Fruit fly (Drosophila melanogaster): ENCODE measurements around the gene gammaCOP.

Gene gammaCOP

DNA sequence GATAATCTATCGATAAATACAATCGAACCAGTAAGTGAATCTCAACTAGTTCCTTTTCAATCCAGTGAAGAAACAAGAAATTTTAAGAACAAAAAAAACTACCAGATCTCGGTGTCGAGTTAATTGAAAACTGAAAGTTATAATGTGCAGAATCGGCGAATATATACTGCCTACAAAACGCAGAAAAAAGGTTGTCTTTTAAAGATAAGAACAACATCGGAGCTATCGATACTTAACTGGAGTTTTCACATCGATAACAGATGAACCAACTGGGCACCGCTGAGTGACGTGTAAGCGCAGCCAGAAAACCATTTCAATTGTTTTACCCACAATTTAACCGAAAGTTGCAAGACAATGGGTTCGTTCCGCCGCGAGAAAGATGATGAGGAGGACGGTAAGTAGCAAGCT, at the start of gene gammaCOP:
TSS of gene gammaCOP (plus strand) at position 259 of the 408 bp plus-strand sequence.
- TF ChIP-seq Hr96 (GFP tag; optimal IDR thresholded peaks at IDR 0.05) (peak; percentile 43), bab1 (GFP tag; optimal IDR thresholded peaks at IDR 0.05) (peak; percentile 44), CG11617 (GFP tag; optimal IDR thresholded peaks at IDR 0.05) (no peak), CG14711 (tag; optimal IDR thresholded peaks at IDR 0.05) (peak; percentile 44)

DNA sequence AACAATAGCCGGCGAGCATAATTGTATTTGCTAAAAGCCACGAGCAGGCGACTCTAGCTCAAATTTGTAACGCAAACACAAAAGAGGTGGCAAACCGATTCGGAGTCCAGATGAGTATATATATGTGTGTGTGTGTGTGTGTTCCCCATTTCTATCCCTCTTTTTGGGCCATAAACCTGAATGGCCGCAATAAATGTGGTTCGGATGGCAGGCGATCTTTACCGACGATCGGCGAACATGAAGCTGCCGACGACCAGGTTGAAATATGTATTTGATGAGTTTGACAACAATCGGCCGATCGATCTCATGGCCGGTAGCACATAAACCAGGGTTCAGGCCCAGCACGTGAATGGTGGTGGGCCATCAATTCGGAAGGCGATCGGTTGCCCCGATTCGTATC, 44.1 kb upstream of the gammaCOP start:
- TF ChIP-seq CG5204 (GFP tag; optimal IDR thresholded peaks at IDR 0.05) (no peak), CG14711 (tag; optimal IDR thresholded peaks at IDR 0.05) (no peak), Crg-1 (GFP tag; optimal IDR thresholded peaks at IDR 0.05) (no peak), CG12768 (GFP tag; optimal IDR thresholded peaks at IDR 0.05) (no peak), cnc (optimal IDR thresholded peaks at IDR 0.05) (no peak), bab1 (GFP tag; optimal IDR thresholded peaks at IDR 0.05) (no peak), CG1620 (GFP tag; optimal IDR thresholded peaks at IDR 0.05) (no peak), CG7045 (GFP tag; optimal IDR thresholded peaks at IDR 0.05) (no peak), kay (GFP tag; ENCODE audit: borderline replicate concordance) (no peak), pad (GFP tag; optimal IDR thresholded peaks at IDR 0.05) (no peak)

DNA sequence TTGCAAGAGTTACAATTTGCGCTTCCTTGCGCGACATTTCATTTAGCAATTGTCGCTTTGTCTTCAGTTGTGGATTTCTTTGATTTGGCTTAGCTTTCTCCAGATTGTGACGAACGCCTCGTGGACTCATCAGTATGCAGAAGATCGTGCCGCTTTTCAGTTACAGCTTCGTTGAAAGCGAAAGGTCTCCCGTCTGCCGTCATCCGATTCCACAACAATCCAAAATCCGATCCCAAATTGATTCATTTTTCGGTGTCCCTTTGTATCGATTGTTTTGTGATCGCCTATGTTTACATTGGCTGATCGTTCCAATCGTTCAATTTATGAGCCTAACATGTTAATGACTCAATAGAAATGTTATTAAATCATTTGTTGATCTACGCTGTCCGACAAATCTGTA, 30.0 kb upstream of the gammaCOP start:
- TF ChIP-seq CG11617 (GFP tag; optimal IDR thresholded peaks at IDR 0.05) = no peak
- TF ChIP-seq CG12768 (GFP tag; optimal IDR thresholded peaks at IDR 0.05) = no peak
- no peak for TF ChIP-seq ovo (GFP tag; optimal IDR thresholded peaks at IDR 0.05)
- TF ChIP-seq Clk (GFP tag; optimal IDR thresholded peaks at IDR 0.05) = no peak
- no peak for TF ChIP-seq cnc (optimal IDR thresholded peaks at IDR 0.05)
- TF ChIP-seq tj (GFP tag; optimal IDR thresholded peaks at IDR 0.05) = no peak
- TF ChIP-seq Crg-1 (GFP tag; optimal IDR thresholded peaks at IDR 0.05) = no peak

DNA sequence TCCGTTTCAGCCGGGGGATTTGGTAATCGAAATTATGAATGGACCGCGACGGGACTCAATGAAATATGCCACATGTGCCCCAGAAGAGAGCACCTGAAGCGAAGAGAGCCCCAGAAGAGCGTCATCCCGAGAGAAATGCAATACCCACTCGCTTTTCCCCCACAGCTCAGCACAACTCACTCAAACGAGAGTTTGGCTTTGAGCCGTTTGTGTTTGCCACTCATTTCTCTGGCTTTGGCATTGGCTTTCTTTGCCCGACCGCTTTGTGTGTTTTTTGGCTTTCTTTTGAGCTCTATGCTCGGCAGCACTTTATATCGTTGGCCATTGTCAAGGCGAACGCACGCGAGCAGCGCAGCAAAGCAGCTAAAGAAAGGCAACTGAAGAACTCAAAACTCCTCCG, 29.2 kb upstream of the gammaCOP start, which contains the start of gene nyo:
TSS of gene nyo (plus strand) at position 312 of the 400 bp plus-strand sequence.
- TF ChIP-seq CG14711 (tag; optimal IDR thresholded peaks at IDR 0.05) (no peak), CG33017 (tag; optimal IDR thresholded peaks at IDR 0.05) (no peak), bab1 (GFP tag; optimal IDR thresholded peaks at IDR 0.05) (no peak), tj (GFP tag; optimal IDR thresholded peaks at IDR 0.05) (no peak), Hr96 (GFP tag; optimal IDR thresholded peaks at IDR 0.05) (no peak), Clk (GFP tag; optimal IDR thresholded peaks at IDR 0.05) (no peak), pad (GFP tag; optimal IDR thresholded peaks at IDR 0.05) (no peak), CG5204 (GFP tag; optimal IDR thresholded peaks at IDR 0.05) (no peak), CG1620 (GFP tag; optimal IDR thresholded peaks at IDR 0.05) (no peak), CG7045 (GFP tag; optimal IDR thresholded peaks at IDR 0.05) (no peak), Crg-1 (GFP tag; optimal IDR thresholded peaks at IDR 0.05) (no peak), CG7101 (tag; optimal IDR thresholded peaks at IDR 0.05) (no peak), toe (GFP tag; optimal IDR thresholded peaks at IDR 0.05) (no peak), cnc (optimal IDR thresholded peaks at IDR 0.05) (no peak)

DNA sequence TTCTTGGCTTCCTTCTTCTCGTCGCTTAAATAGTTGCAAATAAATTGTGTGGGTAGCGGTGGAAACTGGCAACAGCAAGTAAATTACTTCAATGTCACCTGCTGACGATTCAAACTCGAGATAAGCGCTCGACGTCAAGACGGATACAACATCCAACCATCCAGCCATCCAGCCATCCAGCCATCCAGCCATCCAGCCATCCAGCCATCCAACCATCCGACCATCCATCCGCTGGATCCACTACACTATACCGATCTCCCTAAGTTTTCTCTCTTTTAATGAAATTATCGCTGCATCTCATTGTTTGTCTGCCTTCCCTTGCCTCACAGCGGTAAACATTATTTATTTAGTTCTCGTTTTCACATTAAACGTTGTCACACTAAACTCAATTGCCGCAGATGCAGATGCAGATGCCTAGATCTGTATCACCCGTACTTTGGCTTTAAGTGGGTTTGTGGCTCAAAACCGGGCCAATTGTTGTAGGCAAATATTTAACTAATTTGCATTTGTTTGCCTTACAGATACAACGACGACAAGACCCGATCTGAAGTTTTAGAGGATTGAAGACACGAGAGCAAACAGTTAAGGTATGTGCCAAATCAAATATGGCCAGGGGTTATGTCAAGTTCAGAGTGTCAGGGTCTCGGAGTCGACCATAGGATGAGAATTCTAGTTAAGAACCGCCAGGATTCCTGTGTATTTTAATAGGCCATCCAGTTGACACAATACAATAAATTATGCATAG, 23.0 kb upstream of the gammaCOP start:
- no peak for TF ChIP-seq Hr96 (GFP tag; optimal IDR thresholded peaks at IDR 0.05)
- TF ChIP-seq Clk (GFP tag; optimal IDR thresholded peaks at IDR 0.05) = no peak

DNA sequence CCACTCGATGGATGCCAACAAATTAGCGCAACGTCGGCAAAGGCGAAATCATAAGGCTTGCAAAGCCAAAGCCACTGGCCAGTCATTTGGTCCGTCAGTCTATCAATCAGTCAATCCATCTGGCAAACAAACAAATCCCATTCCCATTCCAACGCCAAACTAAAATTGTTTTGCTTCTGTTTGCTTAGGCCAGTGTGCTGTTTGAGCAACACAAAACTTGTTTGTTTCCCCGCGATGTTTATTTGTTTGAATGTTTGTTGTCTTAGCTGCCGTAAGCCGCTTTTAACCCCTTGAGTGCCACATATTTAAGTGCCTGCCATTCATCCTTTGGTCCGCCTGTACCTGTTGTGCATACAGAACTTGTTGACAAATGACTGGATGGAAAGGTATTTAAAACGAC, 21.0 kb upstream of the gammaCOP start:
- TF ChIP-seq CG11617 (GFP tag; optimal IDR thresholded peaks at IDR 0.05) (no peak), Crg-1 (GFP tag; optimal IDR thresholded peaks at IDR 0.05) (no peak), CG1620 (GFP tag; optimal IDR thresholded peaks at IDR 0.05) (no peak)

DNA sequence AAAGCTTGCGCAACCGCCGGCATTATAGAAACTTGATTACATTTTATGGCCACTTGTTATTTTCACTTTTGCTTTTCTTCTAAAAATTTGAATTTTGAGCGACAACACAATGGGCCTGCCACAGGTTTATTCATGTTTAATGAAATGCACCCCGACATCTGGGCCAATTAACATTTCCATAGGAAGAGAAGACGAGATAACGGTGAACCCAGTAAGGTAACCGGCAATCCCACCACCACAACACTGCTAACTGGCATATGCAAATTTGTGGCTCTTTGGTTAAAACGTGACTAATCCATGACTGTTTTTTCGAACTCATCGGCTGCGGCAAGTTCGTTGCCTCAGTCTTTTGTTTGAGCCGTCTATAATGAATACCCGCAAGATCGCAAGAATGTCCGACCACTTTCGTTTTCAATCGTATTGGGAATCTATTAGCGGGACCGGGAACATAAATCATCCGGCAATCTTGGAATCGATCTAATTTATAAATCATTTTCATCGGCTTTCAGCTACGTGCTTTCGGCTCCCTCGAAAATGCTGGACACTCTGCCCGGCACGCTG, 13.1 kb upstream of the gammaCOP start:
- no peak for TF ChIP-seq tj (GFP tag; optimal IDR thresholded peaks at IDR 0.05)
- no peak for TF ChIP-seq CG11617 (GFP tag; optimal IDR thresholded peaks at IDR 0.05)
- TF ChIP-seq CG33017 (tag; optimal IDR thresholded peaks at IDR 0.05) = no peak
- no peak for TF ChIP-seq CG1620 (GFP tag; optimal IDR thresholded peaks at IDR 0.05)
- no peak for TF ChIP-seq pad (GFP tag; optimal IDR thresholded peaks at IDR 0.05)
- no peak for TF ChIP-seq bab1 (GFP tag; optimal IDR thresholded peaks at IDR 0.05)
- TF ChIP-seq CG14711 (tag; optimal IDR thresholded peaks at IDR 0.05) = no peak
- TF ChIP-seq CG5204 (GFP tag; optimal IDR thresholded peaks at IDR 0.05) = no peak
- TF ChIP-seq ovo (GFP tag; optimal IDR thresholded peaks at IDR 0.05) = no peak
- no peak for TF ChIP-seq CG7045 (GFP tag; optimal IDR thresholded peaks at IDR 0.05)
- TF ChIP-seq Hr96 (GFP tag; optimal IDR thresholded peaks at IDR 0.05) = no peak
- no peak for TF ChIP-seq Clk (GFP tag; optimal IDR thresholded peaks at IDR 0.05)
- no peak for TF ChIP-seq CG7101 (tag; optimal IDR thresholded peaks at IDR 0.05)
- TF ChIP-seq cic (GFP tag; optimal IDR thresholded peaks at IDR 0.05) = no peak
- no peak for TF ChIP-seq Mnt (GFP tag; optimal IDR thresholded peaks at IDR 0.05)
- TF ChIP-seq Crg-1 (GFP tag; optimal IDR thresholded peaks at IDR 0.05) = no peak
- no peak for TF ChIP-seq kay (GFP tag; ENCODE audit: borderline replicate concordance)
- no peak for TF ChIP-seq toe (GFP tag; optimal IDR thresholded peaks at IDR 0.05)

All from whole organism, adult.